Fruit fly (Drosophila melanogaster) whole organism, embryonic: ENCODE results near the gene RfC4.
A peak's percentile ranks its signal among the peaks of the same experiment; 100 is the strongest.

Experiments used
- Adf1 ChIP-seq: fragments of 200-800 bp; sonication (Bioruptor generic); IDR thresholded peaks from 2 replicates; pipeline ENCODE4 v1.3.6; 2022; ENCODE audit warnings: missing biosample characterization, missing genetic modification characterization
- C15 ChIP-seq: fragments of 200-800 bp; sonication (Bioruptor generic); IDR thresholded peaks from 3 replicates; pipeline ENCODE4 v1.3.6; 2022; ENCODE audit warnings: missing biosample characterization, missing genetic modification characterization
- CG11398 ChIP-seq: fragments of 200-800 bp; sonication (Bioruptor generic); optimal IDR thresholded peaks from 2 replicates; lab custom pipeline; 2016; ENCODE audit warnings: missing biosample characterization, missing genetic modification characterization
- CG12659 ChIP-seq: fragments of 200-800 bp; sonication (Bioruptor generic); optimal IDR thresholded peaks from 3 replicates; lab custom pipeline; 2017; ENCODE audit warnings: mild to moderate bottlenecking, missing biosample characterization, missing genetic modification reagents, missing genetic modification characterization
- CG14050 ChIP-seq: fragments of 200-800 bp; sonication (Bioruptor generic); IDR thresholded peaks from 3 replicates; pipeline ENCODE4 v1.3.6; 2022; ENCODE audit warnings: missing biosample characterization, missing genetic modification characterization
- CG14667 ChIP-seq: fragments of 200-800 bp; sonication (Bioruptor generic); IDR thresholded peaks from 2 replicates; pipeline ENCODE4 v1.3.6; 2022; ENCODE audit warnings: missing biosample characterization, missing genetic modification characterization
- CG15514 ChIP-seq: fragments of 200-800 bp; sonication (Bioruptor generic); optimal IDR thresholded peaks from 3 replicates; lab custom pipeline; 2017; ENCODE audit warnings: missing biosample characterization, missing genetic modification characterization, mild to moderate bottlenecking, moderate library complexity, missing genetic modification reagents
- CG3281 ChIP-seq: fragments of 200-800 bp; sonication (Bioruptor generic); optimal IDR thresholded peaks from 3 replicates; lab custom pipeline; 2017; ENCODE audit warnings: missing biosample characterization, mild to moderate bottlenecking, missing genetic modification characterization
- CG34224 ChIP-seq: fragments of 200-800 bp; sonication (Bioruptor generic); IDR thresholded peaks from 3 replicates; pipeline ENCODE4 v1.3.6; 2022; ENCODE audit warnings: missing biosample characterization, missing genetic modification characterization; ENCODE audit not compliant: partially characterized antibody
- CG3995 ChIP-seq: fragments of 200-800 bp; sonication (Bioruptor generic); optimal IDR thresholded peaks from 3 replicates; lab custom pipeline; 2016; ENCODE audit warnings: missing biosample characterization, missing genetic modification characterization
- CG4707 ChIP-seq: fragments of 200-800 bp; sonication (Bioruptor generic); optimal IDR thresholded peaks from 2 replicates; lab custom pipeline; 2018; ENCODE audit warnings: missing biosample characterization, mild to moderate bottlenecking, missing genetic modification characterization, moderate library complexity
- CG4730 ChIP-seq: fragments of 200-800 bp; sonication (Bioruptor generic); IDR thresholded peaks from 2 replicates; pipeline ENCODE4 v1.3.6; 2022; ENCODE audit warnings: missing biosample characterization, missing genetic modification characterization
- CG6765 ChIP-seq: fragments of 200-800 bp; sonication (Bioruptor generic); optimal IDR thresholded peaks from 3 replicates; lab custom pipeline; 2017; ENCODE audit warnings: missing biosample characterization, mild to moderate bottlenecking, missing genetic modification characterization
- CG6791 ChIP-seq: fragments of 200-800 bp; sonication (Bioruptor generic); IDR thresholded peaks from 3 replicates; pipeline ENCODE4 v1.3.6; 2022; ENCODE audit warnings: missing biosample characterization, missing genetic modification characterization; ENCODE audit not compliant: partially characterized antibody
- CG7556 ChIP-seq: fragments of 200-800 bp; sonication (Bioruptor generic); optimal IDR thresholded peaks from 2 replicates; lab custom pipeline; 2017; ENCODE audit warnings: missing biosample characterization, mild to moderate bottlenecking, missing genetic modification characterization
- CG9797 ChIP-seq: fragments of 200-800 bp; sonication (Bioruptor generic); optimal IDR thresholded peaks from 3 replicates; lab custom pipeline; 2018; ENCODE audit warnings: missing biosample characterization, mild to moderate bottlenecking, missing genetic modification characterization
- CG9932 ChIP-seq: fragments of 200-800 bp; sonication (Bioruptor generic); IDR thresholded peaks from 2 replicates; pipeline ENCODE4 v1.3.6; 2022; ENCODE audit warnings: missing biosample characterization, missing genetic modification characterization
- Deaf1 ChIP-seq: fragments of 200-800 bp; optimal IDR thresholded peaks from 3 replicates; lab custom pipeline; 2019; ENCODE audit warnings: missing biosample characterization, mild to moderate bottlenecking, missing genetic modification characterization, moderate library complexity
- Fer3 ChIP-seq: fragments of 200-800 bp; sonication (Bioruptor generic); optimal IDR thresholded peaks from 2 replicates; lab custom pipeline; 2018; ENCODE audit warnings: missing biosample characterization, mild to moderate bottlenecking, missing genetic modification characterization, moderate library complexity
- Hr51 ChIP-seq, 2 experiments: fragments of 200-800 bp; sonication (Bioruptor generic); optimal IDR thresholded peaks; 2 replicates in 1 of 2; 3 replicates in 1 of 2; lab custom pipeline; 2016 to 2018; ENCODE audit warnings: missing biosample characterization in 2 of 2, missing genetic modification characterization in 2 of 2, mild to moderate bottlenecking in 1 of 2, moderate library complexity in 1 of 2
- MBD-R2 ChIP-seq: fragments of 200-800 bp; sonication (Bioruptor generic); IDR thresholded peaks from 2 replicates; pipeline ENCODE4 v1.3.6; 2022; ENCODE audit warnings: missing biosample characterization, missing genetic modification characterization
- Mad ChIP-seq: fragments of 200-800 bp; sonication (Bioruptor generic); optimal IDR thresholded peaks from 2 replicates; lab custom pipeline; 2016; ENCODE audit warnings: missing biosample characterization, missing genetic modification characterization
- Opbp ChIP-seq: fragments of 200-800 bp; sonication (Bioruptor generic); IDR thresholded peaks from 3 replicates; pipeline ENCODE4 v1.3.6; 2022; ENCODE audit warnings: missing biosample characterization, missing genetic modification characterization; ENCODE audit not compliant: partially characterized antibody
- Optix ChIP-seq: fragments of 200-800 bp; sonication (Bioruptor generic); IDR thresholded peaks from 3 replicates; pipeline ENCODE4 v1.3.6; 2022; ENCODE audit warnings: missing biosample characterization, missing genetic modification characterization
- Xbp1 ChIP-seq: fragments of 200-800 bp; sonication (Bioruptor generic); optimal IDR thresholded peaks from 3 replicates; lab custom pipeline; 2016; ENCODE audit warnings: missing biosample characterization, mild to moderate bottlenecking, missing genetic modification characterization
- chinmo ChIP-seq: fragments of 200-800 bp; sonication (Bioruptor generic); IDR thresholded peaks from 4 replicates; pipeline ENCODE4 v1.3.6; 2022; ENCODE audit warnings: missing biosample characterization, missing genetic modification characterization; ENCODE audit not compliant: partially characterized antibody
- crp ChIP-seq, 2 experiments: fragments of 200-800 bp; sonication (Bioruptor generic); optimal IDR thresholded peaks; 2 replicates in 1 of 2; 3 replicates in 1 of 2; lab custom pipeline; 2017; ENCODE audit warnings: missing biosample characterization in 2 of 2, missing genetic modification characterization in 2 of 2, mild to moderate bottlenecking in 1 of 2, moderate library complexity in 1 of 2
- danr ChIP-seq: fragments of 200-800 bp; sonication (Bioruptor generic); IDR thresholded peaks from 2 replicates; pipeline ENCODE4 v1.3.6; 2022; ENCODE audit warnings: missing biosample characterization, missing genetic modification characterization
- dm ChIP-seq: fragments of 200-800 bp; sonication (Bioruptor generic); optimal IDR thresholded peaks from 3 replicates; lab custom pipeline; 2016; ENCODE audit warnings: missing biosample characterization, missing genetic modification characterization
- fru ChIP-seq: fragments of >200 bp; optimal IDR thresholded peaks from 2 replicates; lab custom pipeline; 2017
- hkb ChIP-seq, 2 experiments: fragments of 200-800 bp in 1 of 2; fragments of >200 bp in 1 of 2; sonication (Bioruptor generic) in 1 of 2; IDR thresholded peaks in 1 of 2; optimal IDR thresholded peaks in 1 of 2; 2 replicates each; pipeline versions ENCODE4 v1.3.6 to Lab custom; 2017 to 2022; ENCODE audit warnings: missing biosample characterization in 1 of 2, missing genetic modification characterization in 1 of 2
- kah ChIP-seq: fragments of 200-800 bp; sonication (Bioruptor generic); optimal IDR thresholded peaks from 2 replicates; lab custom pipeline; 2018; ENCODE audit warnings: missing biosample characterization, mild to moderate bottlenecking, missing genetic modification characterization
- kay ChIP-seq: fragments of 200-800 bp; sonication (Bioruptor generic); optimal IDR thresholded peaks from 2 replicates; lab custom pipeline; 2016; ENCODE audit warnings: missing biosample characterization, missing genetic modification characterization
- p53 ChIP-seq: fragments of 200-800 bp; sonication (Bioruptor generic); optimal IDR thresholded peaks from 2 replicates; lab custom pipeline; 2016; ENCODE audit warnings: missing biosample characterization, missing genetic modification characterization
- pb ChIP-seq: fragments of 200-800 bp; sonication (Bioruptor generic); optimal IDR thresholded peaks from 3 replicates; lab custom pipeline; 2016; ENCODE audit warnings: missing biosample characterization, missing genetic modification characterization
- psq ChIP-seq: fragments of 200-800 bp; sonication (Bioruptor generic); optimal IDR thresholded peaks from 2 replicates; lab custom pipeline; 2017; ENCODE audit warnings: missing biosample characterization, missing genetic modification characterization
- repo ChIP-seq: fragments of 200-800 bp; sonication (Bioruptor generic); optimal IDR thresholded peaks from 2 replicates; lab custom pipeline; 2016; ENCODE audit warnings: missing biosample characterization, missing genetic modification characterization
- rib ChIP-seq: fragments of 200-800 bp; sonication (Bioruptor generic); IDR thresholded peaks from 2 replicates; pipeline ENCODE4 v1.3.6; 2022; ENCODE audit warnings: missing biosample characterization, missing genetic modification characterization
- salm ChIP-seq: fragments of 200-800 bp; sonication (Bioruptor generic); optimal IDR thresholded peaks from 2 replicates; lab custom pipeline; 2018; ENCODE audit warnings: missing biosample characterization, mild to moderate bottlenecking, missing genetic modification characterization
- scrt ChIP-seq: fragments of 200-800 bp; sonication (Bioruptor generic); optimal IDR thresholded peaks from 2 replicates; lab custom pipeline; 2018; ENCODE audit warnings: missing biosample characterization, mild to moderate bottlenecking, missing genetic modification characterization, moderate library complexity
- seq ChIP-seq: fragments of 200-800 bp; sonication (Bioruptor generic); IDR thresholded peaks from 2 replicates; pipeline ENCODE4 v1.3.6; 2022; ENCODE audit warnings: missing biosample characterization, missing genetic modification characterization
- slp2 ChIP-seq: fragments of 200-800 bp; sonication (Bioruptor generic); optimal IDR thresholded peaks from 2 replicates; lab custom pipeline; 2016; ENCODE audit warnings: missing biosample characterization, missing genetic modification characterization
- trh ChIP-seq: fragments of 200-800 bp; sonication (Bioruptor generic); optimal IDR thresholded peaks from 2 replicates; lab custom pipeline; 2016; ENCODE audit warnings: missing biosample characterization, missing genetic modification characterization

RfC4 gene

DNA sequence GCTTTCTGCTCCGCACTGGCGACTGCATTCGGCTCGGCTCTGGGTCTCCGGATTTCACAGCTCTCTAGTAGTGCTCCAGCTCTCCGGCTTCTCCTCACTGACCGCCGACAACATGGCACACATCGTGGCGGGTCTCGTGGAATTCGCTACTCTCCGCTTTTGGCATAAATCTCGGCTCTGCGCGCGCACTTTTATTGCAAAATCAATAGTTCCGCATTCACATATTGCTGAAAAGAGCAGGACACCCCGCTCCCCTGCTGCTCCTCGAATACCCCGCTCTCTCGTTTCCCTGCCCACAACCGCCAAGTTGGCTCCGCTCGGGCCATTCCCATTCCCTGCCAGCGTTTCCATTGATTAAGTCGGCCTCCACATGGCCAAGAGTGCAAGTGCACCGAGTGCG, 49.4 kb upstream of the RfC4 start (continued):
- TF ChIP-seq chinmo (GFP tag; lab: Robert Waterston, UW) (0 out of 4 replicates have a peak, but pooled peaks have one; percentile 25), Hr51 (GFP tag; optimal IDR thresholded peaks at IDR 0.05; lab: Kevin White, UChicago) (no peak), CG9932 (GFP tag; lab: Robert Waterston, UW) (no peak), CG3281 (no peak), crp (GFP tag; optimal IDR thresholded peaks at IDR 0.05; lab: Kevin White, UChicago) (no peak), fru (no peak), CG11398 (GFP tag; lab: Kevin White, UChicago) (no peak), CG34224 (GFP tag; lab: Robert Waterston, UW) (no peak), Optix (GFP tag; lab: Robert Waterston, UW) (no peak), Deaf1 (peak; percentile 80), hkb (optimal IDR thresholded peaks at IDR 0.05; lab: Kevin White, UChicago) (no peak), hkb (GFP tag; IDR thresholded peaks at IDR 0.05; lab: Robert Waterston, UW) (no peak), p53 (GFP tag; lab: Kevin White, UChicago) (no peak), MBD-R2 (0 out of 2 replicates have a peak, but pooled peaks have one; percentile 13), pb (GFP tag; lab: Kevin White, UChicago) (no peak), psq (GFP tag; lab: Kevin White, UChicago) (no peak), CG6791 (no peak), CG12659 (GFP tag; lab: Kevin White, UChicago) (no peak), CG7556 (no peak), salm (tag; lab: Kevin White, UChicago) (no peak), Mad (GFP tag; lab: Kevin White, UChicago) (peak; percentile 30), seq (GFP tag; lab: Robert Waterston, UW) (0 out of 2 replicates have a peak, but pooled peaks have one; percentile 29), CG4730 (GFP tag; lab: Robert Waterston, UW) (no peak), Adf1 (no peak), CG15514 (GFP tag; lab: Kevin White, UChicago) (peak; percentile 39), rib (GFP tag; lab: Robert Waterston, UW) (0 out of 2 replicates have a peak, but pooled peaks have one; percentile 30), slp2 (GFP tag; lab: Kevin White, UChicago) (no peak), trh (GFP tag; lab: Kevin White, UChicago) (no peak), kay (GFP tag; lab: Kevin White, UChicago) (no peak), scrt (GFP tag; lab: Kevin White, UChicago) (peak; percentile 0), Opbp (GFP tag; lab: Robert Waterston, UW) (no peak), CG9797 (no peak)

DNA sequence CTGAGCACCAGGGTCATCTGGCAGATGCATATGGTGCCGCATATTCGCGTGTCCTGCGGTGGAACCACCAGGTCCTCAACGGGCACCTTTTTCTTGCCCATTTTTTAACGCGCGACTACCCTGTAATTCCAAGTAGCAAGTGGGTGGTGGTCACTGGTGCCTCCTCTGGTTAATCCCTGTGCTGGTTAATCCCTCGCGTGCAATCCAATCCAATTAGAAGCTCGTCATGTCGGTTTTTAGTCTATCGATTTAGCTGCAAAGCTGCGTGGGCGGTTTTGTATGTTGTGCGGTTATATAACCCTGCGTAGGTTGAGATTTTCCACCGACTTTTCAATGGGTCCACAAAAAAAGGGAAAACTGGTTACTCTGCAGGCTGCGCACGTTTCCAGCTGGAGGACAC, 48.7 kb upstream of the RfC4 start, which contains the start of gene Teh3:
Teh3 (minus strand) TSS at position 101 of the 400 bp plus-strand sequence.
- TF ChIP-seq kah (GFP tag; lab: Kevin White, UChicago): no peak
- TF ChIP-seq CG14667 (GFP tag; lab: Robert Waterston, UW): no peak
- no peak for TF ChIP-seq CG11398 (GFP tag; lab: Kevin White, UChicago)
- no peak for TF ChIP-seq dm
- no peak for TF ChIP-seq danr (GFP tag; lab: Robert Waterston, UW)
- no peak for TF ChIP-seq CG14050
- TF ChIP-seq CG4707: no peak
- TF ChIP-seq CG3995 (GFP tag; lab: Kevin White, UChicago): no peak
- TF ChIP-seq Fer3 (tag; lab: Kevin White, UChicago): no peak
- TF ChIP-seq C15 (GFP tag; lab: Robert Waterston, UW): no peak
- no peak for TF ChIP-seq Xbp1 (GFP tag; lab: Kevin White, UChicago)
- no peak for TF ChIP-seq repo (GFP tag; lab: Kevin White, UChicago)
- TF ChIP-seq CG6765: no peak
